Worm (Caenorhabditis elegans) whole organism, young adult: Measurements from ENCODE around the gene C01G6.3.

Experiments used
- F22D6.2 ChIP-seq: sonication (generic microtip); optimal IDR thresholded peaks from 2 replicates; lab custom pipeline; 2016; ENCODE audit warnings: mild to moderate bottlenecking, missing genetic modification characterization, missing compliant biosample characterization
- hsf-1 ChIP-seq: fragments of 200-800 bp; sonication (Bioruptor generic); IDR thresholded peaks from 2 replicates; pipeline ENCODE4 v1.3.6; 2022; ENCODE audit warnings: missing genetic modification reagents, missing genetic modification characterization, missing compliant biosample characterization
- nfya-1 ChIP-seq: sonication (generic microtip); optimal IDR thresholded peaks from 2 replicates; lab custom pipeline; 2017; ENCODE audit warnings: antibody characterized with exemption, missing compliant biosample characterization, missing genetic modification characterization, borderline replicate concordance; ENCODE audit not compliant: insufficient read depth
- pha-4 ChIP-seq: fragments of 150-350 bp; sonication (generic microtip); optimal IDR thresholded peaks from 2 replicates; lab custom pipeline; 2014; ENCODE audit warnings: missing biosample characterization, missing genetic modification reagents, missing genetic modification characterization
- repo-1 ChIP-seq: sonication (generic microtip); optimal IDR thresholded peaks from 2 replicates; lab custom pipeline; 2017; ENCODE audit warnings: mild to moderate bottlenecking, missing genetic modification characterization, missing compliant biosample characterization
- sdz-38 ChIP-seq: sonication (generic microtip); optimal IDR thresholded peaks from 2 replicates; lab custom pipeline; 2016; ENCODE audit warnings: missing genotype, missing genetic modification characterization, missing compliant biosample characterization

ce11 chrII:9284358-9285170 is 14.9 kb downstream of the C01G6.3 start:
- TF ChIP-seq repo-1 (no peak), pha-4 (tag; lab: Kevin White, UChicago) (no peak), hsf-1 (GFP tag; lab: Robert Waterston, UW) (no peak), nfya-1 (tag; lab: Kevin White, UChicago) (no peak), sdz-38 (no peak), F22D6.2 (tag; lab: Kevin White, UChicago) (no peak)
